Worm (Caenorhabditis elegans) whole organism, L1 larva: ENCODE data around the gene ets-5.
A peak's percentile ranks its signal among the peaks of the same experiment; 100 is the strongest.

Experiments used
- C04F5.9 ChIP-seq: sonication (generic microtip); optimal IDR thresholded peaks from 2 replicates; lab custom pipeline; 2016; ENCODE audit warnings: missing genetic modification characterization, missing compliant biosample characterization
- C16A3.4 ChIP-seq: fragments of 150-350 bp; optimal IDR thresholded peaks from 2 replicates; lab custom pipeline; 2014; ENCODE audit warnings: missing biosample characterization, missing genetic modification characterization
- F16B12.6 ChIP-seq: fragments of 150-350 bp; optimal IDR thresholded peaks from 2 replicates; lab custom pipeline; 2014; ENCODE audit warnings: missing biosample characterization, missing genetic modification characterization
- blmp-1 ChIP-seq: fragments of 150-350 bp; optimal IDR thresholded peaks from 2 replicates; lab custom pipeline; 2014; ENCODE audit warnings: missing biosample characterization, missing genetic modification characterization
- ceh-63 ChIP-seq: fragments of 200-800 bp; sonication (Bioruptor generic); optimal IDR thresholded peaks from 2 replicates; lab custom pipeline; 2018; ENCODE audit warnings: mild to moderate bottlenecking, missing genetic modification characterization, missing compliant biosample characterization
- ceh-82 ChIP-seq, 3 experiments: fragments of 150-350 bp in 1 of 3; sonication (generic microtip) in 2 of 3; optimal IDR thresholded peaks; 2 replicates each; lab custom pipeline; 2014 to 2017; ENCODE audit warnings: missing biosample characterization in 3 of 3, missing genetic modification characterization in 3 of 3
- ceh-88 ChIP-seq: fragments of 200-800 bp; sonication (Bioruptor generic); IDR thresholded peaks from 2 replicates; pipeline ENCODE4 v1.3.6; 2022; ENCODE audit warnings: missing genetic modification characterization, missing compliant biosample characterization
- dpl-1 ChIP-seq, 3 experiments: fragments of 150-350 bp in 2 of 3; sonication (generic microtip) in 1 of 3; optimal IDR thresholded peaks; 2 replicates each; lab custom pipeline; 2014 to 2017; ENCODE audit warnings: missing biosample characterization in 3 of 3, missing genetic modification characterization in 3 of 3, missing genetic modification reagents in 3 of 3
- dsc-1 ChIP-seq: sonication (generic microtip); optimal IDR thresholded peaks from 2 replicates; lab custom pipeline; 2016; ENCODE audit warnings: mild to moderate bottlenecking, missing genetic modification characterization, missing compliant biosample characterization
- efl-1 ChIP-seq, 4 experiments: fragments of 150-350 bp; optimal IDR thresholded peaks in 3 of 4; peaks in 1 of 4; 1 replicate in 1 of 4; 2 replicates in 3 of 4; lab custom pipeline; 2014; ENCODE audit warnings: missing biosample characterization in 2 of 4, missing genetic modification characterization in 2 of 4, missing genetic modification reagents in 2 of 4
- egl-13 ChIP-seq: sonication (generic microtip); optimal IDR thresholded peaks from 2 replicates; lab custom pipeline; 2016; ENCODE audit warnings: missing genotype, missing genetic modification reagents, missing genetic modification characterization, missing compliant biosample characterization
- elt-2 ChIP-seq: sonication (generic microtip); optimal IDR thresholded peaks from 2 replicates; lab custom pipeline; 2016; ENCODE audit warnings: missing genetic modification characterization, mild to moderate bottlenecking, inconsistent platforms, missing compliant biosample characterization, missing genetic modification reagents
- elt-3 ChIP-seq, 6 experiments: fragments of 150-350 bp in 1 of 6; sonication (generic microtip); optimal IDR thresholded peaks; 2 replicates each; lab custom pipeline; 2017 to 2018; ENCODE audit warnings: missing biosample characterization in 6 of 6, missing genetic modification characterization in 6 of 6, inconsistent platforms in 1 of 6
- ets-5 ChIP-seq: fragments of 200-800 bp; sonication (Bioruptor generic); IDR thresholded peaks from 2 replicates; pipeline ENCODE4 v1.3.6; 2022; ENCODE audit warnings: missing genetic modification characterization, missing compliant biosample characterization
- fkh-10 ChIP-seq: sonication (generic microtip); optimal IDR thresholded peaks from 2 replicates; lab custom pipeline; 2017; ENCODE audit warnings: missing biosample characterization, missing genetic modification reagents, missing genetic modification characterization
- grh-1 ChIP-seq: fragments of 200-800 bp; sonication (Bioruptor generic); IDR thresholded peaks from 2 replicates; pipeline ENCODE4 v1.3.6; 2022; ENCODE audit warnings: missing genetic modification reagents, missing genetic modification characterization, missing compliant biosample characterization
- hlh-17 ChIP-seq: fragments of 200-800 bp; sonication (Bioruptor generic); optimal IDR thresholded peaks from 2 replicates; lab custom pipeline; 2018; ENCODE audit warnings: missing genetic modification characterization, mild to moderate bottlenecking, missing compliant biosample characterization, moderate library complexity, borderline replicate concordance
- hlh-4 ChIP-seq: sonication (generic microtip); optimal IDR thresholded peaks from 2 replicates; lab custom pipeline; 2016; ENCODE audit warnings: mild to moderate bottlenecking, missing genetic modification characterization, missing compliant biosample characterization
- isw-1 ChIP-seq: fragments of 200-800 bp; sonication (Bioruptor generic); IDR thresholded peaks from 2 replicates; pipeline ENCODE4 v1.3.6; 2022; ENCODE audit warnings: missing genetic modification characterization, missing compliant biosample characterization
- jun-1 ChIP-seq: fragments of 150-350 bp; optimal IDR thresholded peaks from 2 replicates; lab custom pipeline; 2014; ENCODE audit warnings: missing biosample characterization, missing genetic modification reagents, missing genetic modification characterization
- lin-14 ChIP-seq: fragments of 200-800 bp; sonication (Bioruptor generic); optimal IDR thresholded peaks from 2 replicates; lab custom pipeline; 2018; ENCODE audit warnings: mild to moderate bottlenecking, missing genetic modification characterization, moderate library complexity, missing compliant biosample characterization
- lin-15B ChIP-seq: fragments of 150-350 bp; sonication (generic microtip); optimal IDR thresholded peaks from 3 replicates; lab custom pipeline; 2014; ENCODE audit warnings: missing biosample characterization, missing genetic modification characterization
- lin-35 ChIP-seq, 2 experiments: fragments of 150-350 bp; optimal IDR thresholded peaks; 2 replicates each; lab custom pipeline; 2014; ENCODE audit warnings: missing biosample characterization in 2 of 2, missing genetic modification characterization in 2 of 2, missing genetic modification reagents in 2 of 2
- lin-39 ChIP-seq: fragments of 150-350 bp; optimal IDR thresholded peaks from 2 replicates; lab custom pipeline; 2014; ENCODE audit warnings: missing biosample characterization, missing genetic modification reagents, missing genetic modification characterization
- lsy-2 ChIP-seq, 2 experiments: fragments of 150-350 bp; optimal IDR thresholded peaks; 2 replicates each; lab custom pipeline; 2014; ENCODE audit warnings: missing biosample characterization in 2 of 2, missing genetic modification characterization in 2 of 2
- mdl-1 ChIP-seq, 2 experiments: fragments of 150-350 bp; optimal IDR thresholded peaks; 2 replicates each; lab custom pipeline; 2014 to 2017; ENCODE audit warnings: missing biosample characterization in 2 of 2, missing genetic modification characterization in 2 of 2, inconsistent platforms in 1 of 2
- mep-1 ChIP-seq: fragments of 150-350 bp; optimal IDR thresholded peaks from 2 replicates; lab custom pipeline; 2014; ENCODE audit warnings: missing biosample characterization, missing genetic modification characterization
- nhr-11 ChIP-seq: fragments of 150-350 bp; optimal IDR thresholded peaks from 2 replicates; lab custom pipeline; 2014; ENCODE audit warnings: missing biosample characterization, missing genetic modification characterization
- nhr-12 ChIP-seq: sonication (generic microtip); optimal IDR thresholded peaks from 2 replicates; lab custom pipeline; 2017; ENCODE audit warnings: missing biosample characterization, missing genetic modification characterization
- nhr-20 ChIP-seq: sonication (generic microtip); optimal IDR thresholded peaks from 2 replicates; lab custom pipeline; 2016; ENCODE audit warnings: mild to moderate bottlenecking, missing genetic modification characterization, missing compliant biosample characterization
- nhr-71 ChIP-seq: sonication (generic microtip); optimal IDR thresholded peaks from 2 replicates; lab custom pipeline; 2016; ENCODE audit warnings: mild to moderate bottlenecking, missing genetic modification characterization, moderate library complexity, missing compliant biosample characterization
- nhr-76 ChIP-seq: sonication (generic microtip); optimal IDR thresholded peaks from 2 replicates; lab custom pipeline; 2017; ENCODE audit warnings: missing biosample characterization, missing genetic modification characterization
- nhr-77 ChIP-seq: fragments of 150-350 bp; optimal IDR thresholded peaks from 2 replicates; lab custom pipeline; 2014; ENCODE audit warnings: missing biosample characterization, missing genetic modification characterization
- nhr-85 ChIP-seq: sonication (generic microtip); peaks from one replicate; lab custom pipeline; 2016; ENCODE audit warnings: missing genetic modification characterization, inconsistent platforms, missing compliant biosample characterization
- nhr-90 ChIP-seq: sonication (generic microtip); optimal IDR thresholded peaks from 2 replicates; lab custom pipeline; 2016; ENCODE audit warnings: mild to moderate bottlenecking, missing genetic modification characterization, missing compliant biosample characterization; ENCODE audit not compliant: poor library complexity
- rnt-1 ChIP-seq: sonication (generic microtip); optimal IDR thresholded peaks from 2 replicates; lab custom pipeline; 2016; ENCODE audit warnings: mild to moderate bottlenecking, missing genetic modification characterization, moderate library complexity, missing compliant biosample characterization
- skn-1 ChIP-seq: fragments of 150-350 bp; optimal IDR thresholded peaks from 2 replicates; lab custom pipeline; 2014; ENCODE audit warnings: missing biosample characterization, missing genetic modification characterization
- snu-23 ChIP-seq: sonication (generic microtip); optimal IDR thresholded peaks from 2 replicates; lab custom pipeline; 2016; ENCODE audit warnings: missing genetic modification characterization, missing compliant biosample characterization
- sptf-1 ChIP-seq: fragments of 150-350 bp; optimal IDR thresholded peaks from 2 replicates; lab custom pipeline; 2014; ENCODE audit warnings: missing biosample characterization, missing genetic modification characterization
- tbx-2 ChIP-seq: sonication (generic microtip); optimal IDR thresholded peaks from 2 replicates; lab custom pipeline; 2016; ENCODE audit warnings: missing genetic modification characterization, missing compliant biosample characterization
- unc-130 ChIP-seq: fragments of 150-350 bp; optimal IDR thresholded peaks from 2 replicates; lab custom pipeline; 2017; ENCODE audit warnings: missing biosample characterization, missing genetic modification characterization, inconsistent platforms
- xbp-1 ChIP-seq: sonication (generic microtip); optimal IDR thresholded peaks from 2 replicates; lab custom pipeline; 2016; ENCODE audit warnings: missing genetic modification characterization, missing compliant biosample characterization
- zag-1 ChIP-seq: fragments of 150-350 bp; optimal IDR thresholded peaks from 2 replicates; lab custom pipeline; 2014; ENCODE audit warnings: missing biosample characterization, missing genetic modification characterization

ets-5 gene

ce11 chrX:5066570-5066969 lies 17.8 kb downstream of the ets-5 start:
- no peak for TF ChIP-seq hlh-4 (tag; lab: Kevin White, UChicago)
- TF ChIP-seq efl-1 (optimal IDR thresholded peaks at IDR 0.05; lab: Kevin White, UChicago): no peak
- peak in 1 of 2 experiments; percentile 79 for TF ChIP-seq efl-1 (GFP tag; optimal IDR thresholded peaks at IDR 0.05 in 1 of 2; lab: Kevin White, UChicago)

- TF ChIP-seq zag-1 (tag; lab: Kevin White, UChicago) (no peak), ceh-82 (tag; optimal IDR thresholded peaks at IDR 0.05; lab: Kevin White, UChicago) (peak in 1 of 3 experiments; percentile 42), elt-3 (tag; optimal IDR thresholded peaks at IDR 0.05; lab: Kevin White, UChicago) (no peak), tbx-2 (tag; lab: Kevin White, UChicago) (peak; percentile 1), blmp-1 (tag; lab: Kevin White, UChicago) (peak; percentile 15), ceh-63 (GFP tag; lab: Kevin White, UChicago) (no peak), lsy-2 (tag; optimal IDR thresholded peaks at IDR 0.05; lab: Kevin White, UChicago) (peak in 1 of 2 experiments; percentile 48), rnt-1 (tag; lab: Kevin White, UChicago) (peak; percentile 56), nhr-71 (peak; percentile 59), snu-23 (GFP tag; lab: Kevin White, UChicago) (peak; percentile 56), jun-1 (tag; lab: Kevin White, UChicago) (peak; percentile 9), nhr-11 (no peak), elt-2 (tag; lab: Kevin White, UChicago) (peak; percentile 55), C04F5.9 (tag; lab: Kevin White, UChicago) (no peak), nhr-90 (tag; lab: Kevin White, UChicago) (no peak), lin-39 (no peak), nhr-77 (tag; lab: Kevin White, UChicago) (peak; percentile 2), mdl-1 (tag; optimal IDR thresholded peaks at IDR 0.05; lab: Kevin White, UChicago) (peak in 1 of 2 experiments; percentile 7), dsc-1 (tag; lab: Kevin White, UChicago) (peak; percentile 13), sptf-1 (no peak), dpl-1 (GFP tag; optimal IDR thresholded peaks at IDR 0.05; lab: Kevin White, UChicago) (peak in 1 of 3 experiments; percentile 20), ceh-88 (GFP tag; lab: Robert Waterston, UW) (no peak), lin-35 (GFP tag; optimal IDR thresholded peaks at IDR 0.05; lab: Kevin White, UChicago) (peak in 1 of 2 experiments; percentile 32), lin-14 (peak; percentile 83), C16A3.4 (tag; lab: Kevin White, UChicago) (peak; percentile 44), fkh-10 (GFP tag; lab: Kevin White, UChicago) (peak; percentile 48), efl-1 (optimal IDR thresholded peaks at IDR 0.05; lab: Kevin White, UChicago) (peak in 1 of 2 experiments; percentile 4), efl-1 (GFP tag; optimal IDR thresholded peaks at IDR 0.05 in 1 of 2; lab: Kevin White, UChicago) (peak in 1 of 2 experiments; percentile 3), nhr-12 (no peak), nhr-20 (tag; lab: Kevin White, UChicago) (peak; percentile 34), F16B12.6 (tag; lab: Kevin White, UChicago) (no peak), xbp-1 (tag; lab: Kevin White, UChicago) (peak; percentile 14)
These were observed 20.3 kb downstream of the ets-5 start, which contains the start of gene C24H10.2 for ce11 chrX:5063750-5064652. Gene C24H10.2, plus strand, starts transcription at chrX:5064602.

- TF ChIP-seq dpl-1 (GFP tag; optimal IDR thresholded peaks at IDR 0.05; lab: Kevin White, UChicago) (no peak), egl-13 (tag; lab: Kevin White, UChicago) (no peak), nhr-76 (tag; lab: Kevin White, UChicago) (no peak), mep-1 (tag; lab: Kevin White, UChicago) (peak; percentile 18), ceh-82 (tag; optimal IDR thresholded peaks at IDR 0.05; lab: Kevin White, UChicago) (no peak), hlh-17 (no peak), grh-1 (GFP tag; lab: Robert Waterston, UW) (no peak), isw-1 (no peak), unc-130 (no peak), skn-1 (tag; lab: Kevin White, UChicago) (no peak), ets-5 (GFP tag; lab: Robert Waterston, UW) (no peak), lin-14 (no peak), nhr-85 (peak; percentile 78), blmp-1 (tag; lab: Kevin White, UChicago) (peak; percentile 74), mdl-1 (tag; optimal IDR thresholded peaks at IDR 0.05; lab: Kevin White, UChicago) (no peak), lin-15B (tag; lab: Kevin White, UChicago) (no peak), tbx-2 (tag; lab: Kevin White, UChicago) (no peak), C04F5.9 (tag; lab: Kevin White, UChicago) (no peak)
These were observed 22.6 kb downstream of the ets-5 start for ce11 chrX:5061763-5062162.
